Fruit fly (Drosophila melanogaster) whole organism: Measurements from ENCODE around the gene CG46440.

Source experiments
- CG8478 ChIP-seq: fragments of >200 bp; optimal IDR thresholded peaks from 2 replicates; lab custom pipeline; 2018; ENCODE audit warnings: inconsistent platforms
- Dll ChIP-seq: fragments of >200 bp; optimal IDR thresholded peaks from 2 replicates; lab custom pipeline; 2017
- EcR ChIP-seq, 2 experiments: fragments of >200 bp; optimal IDR thresholded peaks; 2 replicates each; lab custom pipeline; 2017; ENCODE audit warnings: missing biosample characterization in 2 of 2, missing genetic modification characterization in 2 of 2, missing genetic modification reagents in 2 of 2
- pan ChIP-seq: fragments of >200 bp; optimal IDR thresholded peaks from 2 replicates; lab custom pipeline; 2017
- psq ChIP-seq: fragments of >200 bp; optimal IDR thresholded peaks from 2 replicates; lab custom pipeline; 2017

- TF ChIP-seq pan (lab: Kevin White, UChicago) (no peak), psq (lab: Kevin White, UChicago) (no peak), EcR (GFP tag; optimal IDR thresholded peaks at IDR 0.05; lab: Kevin White, UChicago) (no peak), CG8478 (no peak), Dll (lab: Kevin White, UChicago) (no peak)
Observed at dm6 chrX:15816905-15817304, 40.7 kb downstream of the CG46440 start.
